Worm (Caenorhabditis elegans): Measurements from ENCODE around the gene F41E6.17.

The F41E6.17 gene

ce11 chrV:8643093-8643492, 19.2 kb downstream of the F41E6.17 start, which contains the start of gene asp-13:
TSS of gene asp-13 (minus strand) at chrV:8643193.
- TF ChIP-seq unc-62 (GFP tag; optimal IDR thresholded peaks at IDR 0.05), result no peak

DNA sequence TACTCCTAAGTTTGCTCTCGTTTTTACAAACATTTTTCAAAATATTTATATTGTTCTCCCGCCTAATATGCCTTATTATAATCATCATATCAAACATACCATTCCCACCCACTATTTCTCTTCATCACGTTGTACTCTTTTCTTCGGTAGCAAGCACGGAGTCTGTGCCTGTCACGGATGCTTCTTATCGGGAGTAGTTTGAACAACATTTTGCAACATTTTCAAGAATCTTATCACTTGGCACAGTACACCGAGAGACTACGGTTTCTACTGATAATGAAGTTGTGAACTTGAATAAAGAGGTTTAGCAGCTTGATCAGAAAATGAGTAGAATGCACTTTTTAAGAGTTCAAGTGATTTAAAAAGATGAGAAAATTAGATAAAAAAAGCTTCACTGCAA, 24.4 kb downstream of the F41E6.17 start:
- TF ChIP-seq unc-62 (GFP tag; optimal IDR thresholded peaks at IDR 0.05), result no peak

DNA sequence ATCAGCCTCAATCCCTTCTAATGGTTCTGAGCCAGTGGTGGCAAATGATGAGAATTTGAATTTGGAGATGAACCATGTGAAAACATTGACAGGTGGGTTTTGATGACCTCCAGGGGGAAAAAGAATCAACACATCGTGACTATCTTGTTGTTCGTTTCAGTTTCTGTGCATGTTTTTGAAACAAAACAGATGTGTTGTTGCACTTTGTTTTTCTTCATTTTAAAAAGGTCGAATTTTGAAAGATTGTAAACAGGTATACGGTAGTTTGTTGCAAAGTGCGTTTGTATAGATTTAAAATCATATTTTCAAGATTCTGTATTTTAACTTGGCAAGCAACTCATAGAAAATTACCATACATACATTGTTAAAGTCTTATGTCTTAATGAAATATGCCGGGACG, 26.5 kb downstream of the F41E6.17 start:
- TF ChIP-seq unc-62 (GFP tag; optimal IDR thresholded peaks at IDR 0.05), result no peak

DNA sequence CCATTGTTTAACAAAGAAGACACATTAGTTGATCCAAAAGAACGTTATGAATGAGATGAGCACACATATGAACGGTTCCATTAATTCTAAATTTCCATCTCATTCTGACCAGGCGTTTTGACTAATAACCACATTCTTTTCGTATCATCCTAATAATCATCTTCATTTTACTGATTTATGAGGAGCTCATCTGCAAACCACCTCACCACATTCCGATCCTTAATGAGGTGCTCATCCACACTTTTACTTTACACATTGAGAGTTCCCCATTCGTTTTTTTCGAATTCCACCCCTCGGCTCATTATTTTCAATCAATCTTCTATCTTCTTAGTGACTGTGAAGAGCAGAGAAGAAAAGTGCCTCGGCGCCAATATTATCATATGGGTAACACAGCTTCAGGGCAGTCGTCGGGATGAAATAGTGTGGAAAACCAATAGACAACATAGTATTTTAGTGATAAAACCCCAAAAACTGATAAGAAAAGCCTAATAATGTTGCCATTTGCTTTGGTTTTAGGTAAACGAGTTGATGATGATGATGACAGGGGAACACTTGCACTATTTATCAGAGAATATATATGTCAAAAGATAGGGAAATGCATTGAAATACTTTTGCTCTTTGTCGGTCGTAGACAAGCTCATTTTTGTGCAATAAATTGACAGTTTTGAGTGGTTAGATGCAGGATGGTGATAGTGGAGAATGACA, 27.3 kb downstream of the F41E6.17 start:
- TF ChIP-seq unc-62 (GFP tag; optimal IDR thresholded peaks at IDR 0.05), result no peak

DNA sequence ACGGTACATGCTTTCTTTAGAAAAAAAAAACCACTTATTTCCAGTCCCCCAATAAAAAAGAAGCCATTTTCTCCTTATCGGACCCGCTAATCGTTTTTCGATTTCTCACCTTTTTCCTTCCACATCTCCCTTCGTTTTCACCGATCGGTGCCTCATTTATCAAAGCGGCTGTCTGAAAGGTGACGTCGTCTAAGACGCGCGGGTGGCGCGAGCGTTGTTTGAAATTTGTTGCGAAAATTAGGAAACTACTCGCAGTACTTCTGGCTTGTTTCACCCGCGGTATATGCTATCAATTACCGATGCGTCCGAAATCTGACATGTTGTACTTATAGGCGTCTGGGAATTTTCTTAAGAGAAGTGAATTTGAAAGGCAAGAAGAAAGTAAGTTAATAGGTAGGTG, 28.3 kb downstream of the F41E6.17 start:
- TF ChIP-seq unc-62 (GFP tag; optimal IDR thresholded peaks at IDR 0.05), result no peak

ce11 chrV:8653080-8653821, 29.4 kb downstream of the F41E6.17 start:
- no peak for TF ChIP-seq unc-62 (GFP tag; optimal IDR thresholded peaks at IDR 0.05)

ce11 chrV:8654460-8655419, 30.8 kb downstream of the F41E6.17 start:
- no peak for TF ChIP-seq unc-62 (GFP tag; optimal IDR thresholded peaks at IDR 0.05)

- TF ChIP-seq unc-62 (GFP tag; optimal IDR thresholded peaks at IDR 0.05), result no peak
Measured at ce11 chrV:8657911-8658310, 34.0 kb downstream of the F41E6.17 start.

- TF ChIP-seq unc-62 (GFP tag; optimal IDR thresholded peaks at IDR 0.05), result no peak
Measured at ce11 chrV:8658577-8659362, 34.9 kb downstream of the F41E6.17 start.

DNA sequence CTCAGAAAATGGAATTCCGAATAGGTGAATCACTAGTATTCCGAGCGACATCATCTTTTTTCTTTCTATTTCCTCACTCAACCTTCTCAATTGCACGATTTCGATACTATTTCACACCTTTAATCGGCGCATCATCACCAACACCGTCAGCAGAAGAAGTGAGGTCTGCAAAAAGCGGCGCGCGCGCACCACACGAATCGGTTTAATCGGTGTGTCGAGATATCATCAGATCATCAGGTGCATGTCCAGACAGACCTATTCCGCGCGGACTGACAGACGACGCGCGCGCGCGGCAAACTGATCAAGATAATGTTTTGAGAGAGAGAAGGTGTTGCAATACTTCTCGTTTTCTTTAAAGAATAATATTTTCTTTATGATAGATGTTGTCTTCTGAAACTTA, 36.6 kb downstream of the F41E6.17 start:
- TF ChIP-seq unc-62 (GFP tag; optimal IDR thresholded peaks at IDR 0.05), result no peak

DNA sequence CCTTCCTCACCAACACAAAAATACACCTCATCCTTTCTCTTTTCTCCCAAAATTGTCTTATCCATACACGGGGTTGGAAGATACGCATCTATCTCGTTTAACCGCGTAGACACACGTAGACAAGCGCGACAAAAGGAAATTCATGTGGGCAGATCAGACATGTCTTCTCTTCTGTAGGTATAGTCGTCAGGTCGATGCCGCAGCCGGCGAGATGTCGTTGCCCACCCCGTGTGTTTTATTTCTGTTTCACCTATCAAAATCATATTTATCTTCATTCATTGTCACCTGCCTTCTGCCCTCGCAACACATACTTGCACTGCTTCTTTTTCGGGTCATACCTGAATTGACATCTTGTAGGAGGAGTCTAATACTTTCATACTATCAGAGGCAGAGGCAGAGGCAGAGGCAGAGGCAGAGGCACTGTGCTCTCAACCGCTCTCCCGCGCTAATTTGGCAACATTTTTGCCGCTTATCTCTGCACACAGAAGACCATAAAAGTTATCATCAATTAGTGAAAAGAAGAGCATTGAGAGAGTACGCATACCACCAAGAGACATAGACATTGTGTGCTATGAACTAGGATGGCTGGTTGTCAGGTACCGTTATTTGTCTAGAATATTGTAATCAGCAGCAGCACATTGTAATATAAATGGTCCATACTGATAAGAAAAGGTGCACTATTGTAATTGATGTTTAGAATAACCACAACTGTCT, 37.5 kb downstream of the F41E6.17 start:
- no peak for TF ChIP-seq unc-62 (GFP tag; optimal IDR thresholded peaks at IDR 0.05)

DNA sequence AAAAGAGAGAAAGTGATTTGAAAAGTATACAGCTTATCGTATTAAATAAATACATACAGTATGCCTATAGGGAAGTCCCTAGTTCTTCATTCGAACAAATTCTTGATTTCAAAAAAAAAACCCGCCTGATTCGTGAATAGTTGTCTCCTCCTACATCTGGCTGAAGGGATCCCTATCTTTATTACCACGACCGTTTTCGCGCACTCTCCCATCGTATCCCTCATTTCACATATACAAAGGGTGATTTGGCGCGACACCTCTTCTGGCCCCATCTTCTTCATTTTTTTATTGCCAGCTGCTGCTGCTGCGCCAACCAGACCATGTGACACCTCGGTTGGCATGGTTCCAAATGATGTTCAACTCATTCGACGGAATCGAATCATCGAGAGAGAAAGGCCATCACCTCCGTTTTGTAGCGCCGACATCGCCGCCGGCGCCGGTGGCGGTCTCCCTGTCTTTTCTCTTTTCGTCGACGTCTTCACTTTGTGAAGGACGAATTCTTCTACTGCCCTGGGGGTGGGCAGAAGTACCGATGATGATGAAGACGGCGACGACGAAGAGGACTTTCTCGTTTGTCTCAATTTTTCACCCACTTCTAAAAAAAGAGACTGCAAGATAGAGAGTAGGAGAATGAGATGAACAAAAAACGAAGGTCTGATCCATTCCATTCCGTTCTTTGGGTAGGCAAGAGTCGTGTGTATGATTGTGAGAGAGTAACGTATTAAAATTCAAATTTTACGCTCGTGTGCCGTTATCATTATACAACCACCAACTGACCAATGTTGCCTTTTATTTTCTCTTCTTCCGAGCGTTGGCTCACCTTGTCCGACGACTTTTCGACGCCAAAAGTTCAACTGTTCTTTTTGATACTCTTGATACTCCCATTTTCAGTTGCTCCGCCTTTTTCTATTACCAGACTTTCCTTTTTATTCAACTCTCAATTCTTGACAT, 38.4 kb downstream of the F41E6.17 start:
- no peak for TF ChIP-seq unc-62 (GFP tag; optimal IDR thresholded peaks at IDR 0.05)

DNA sequence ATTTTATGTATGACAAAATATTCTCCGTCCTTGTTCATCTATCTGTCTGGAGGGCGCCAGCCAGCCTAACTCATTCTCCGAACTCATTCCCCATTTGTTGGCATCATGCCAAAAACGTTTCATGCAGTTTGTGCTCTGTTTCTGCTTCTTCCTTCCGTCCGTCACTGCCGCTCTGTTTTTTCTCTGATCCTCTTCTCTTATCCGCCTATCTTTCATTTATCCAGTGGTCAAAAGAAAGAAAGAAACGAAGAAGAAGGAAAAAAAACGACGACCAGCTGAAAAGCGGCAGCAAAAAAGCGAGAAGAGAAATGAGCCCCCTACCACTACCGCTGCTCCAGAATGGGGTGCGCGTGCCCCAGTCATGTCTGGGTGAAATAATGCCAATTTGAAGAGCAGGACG, 39.1 kb downstream of the F41E6.17 start:
- TF ChIP-seq unc-62 (GFP tag; optimal IDR thresholded peaks at IDR 0.05), result no peak

DNA sequence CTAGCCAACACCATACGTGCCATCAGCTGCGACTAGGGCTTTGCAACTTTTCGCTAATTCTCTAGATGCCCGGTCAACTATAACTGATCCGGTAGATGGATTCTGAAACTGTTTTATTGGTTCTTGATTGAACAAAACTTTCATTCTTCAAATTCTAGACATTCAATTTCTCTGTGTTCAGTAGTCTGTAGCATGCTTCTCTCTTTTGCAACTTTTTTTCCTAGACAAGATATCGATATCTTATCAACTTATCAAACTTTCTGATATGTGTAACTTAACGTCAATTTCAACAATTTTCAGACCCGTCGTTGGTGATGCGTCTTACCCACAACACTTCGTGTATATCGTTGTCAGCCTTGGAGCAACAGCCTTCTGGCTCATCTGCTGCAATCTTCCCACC, 41.9 kb downstream of the F41E6.17 start, which contains the start of gene ZC190.4:
ZC190.4 (plus strand) TSS at position 301 of the 400 bp plus-strand sequence.
- TF ChIP-seq unc-62 (GFP tag; optimal IDR thresholded peaks at IDR 0.05), result no peak
